Fruit fly (Drosophila melanogaster): Measurements from ENCODE around the gene Cyp305a1.

Gene Cyp305a1

dm6 chr3L:19807103-19807502 lies 6.0 kb downstream of the Cyp305a1 start, which contains the start of the genes CG14104 and Kap-alpha1 (continued):
- TF ChIP-seq CG14050 (GFP tag; IDR thresholded peaks at IDR 0.05) (no peak), cg (GFP tag; optimal IDR thresholded peaks at IDR 0.05) (peak; percentile 92), PHDP (tag; optimal IDR thresholded peaks at IDR 0.05) (no peak), MBD-R2 (GFP tag; IDR thresholded peaks at IDR 0.05) (peak; percentile 88), trem (tag; optimal IDR thresholded peaks at IDR 0.05) (peak; percentile 52), Dll (GFP tag; IDR thresholded peaks at IDR 0.05; ENCODE audit: partially characterized antibody) (peak; percentile 73; the same call in 3 of the 4 replicates), CG17186 (GFP tag; optimal IDR thresholded peaks at IDR 0.05) (peak; percentile 30), zen (tag; optimal IDR thresholded peaks at IDR 0.05) (peak; percentile 43), sna (GFP tag; IDR thresholded peaks at IDR 0.05; ENCODE audit: partially characterized antibody) (peak; percentile 57), Stat92E (GFP tag; optimal IDR thresholded peaks at IDR 0.05) (peak in 1 of 3 experiments; percentile 8), E2f2 (GFP tag; IDR thresholded peaks at IDR 0.05) (peak; percentile 48), zen2 (GFP tag; IDR thresholded peaks at IDR 0.05; ENCODE audit: partially characterized antibody) (peak; percentile 63; the same call in 1 of the 3 replicates), CG11695 (GFP tag; IDR thresholded peaks at IDR 0.05) (no peak), Bgb (GFP tag; IDR thresholded peaks at IDR 0.05; ENCODE audit: partially characterized antibody) (peak; percentile 65; the same call in 1 of the 2 replicates), dm (GFP tag; optimal IDR thresholded peaks at IDR 0.05) (peak; percentile 85), HLHmδ (GFP tag; optimal IDR thresholded peaks at IDR 0.05) (no peak), Med (GFP tag) (peak; percentile 85), CG8478 (optimal IDR thresholded peaks at IDR 0.05) (peak; percentile 67), vvl (GFP tag; IDR thresholded peaks at IDR 0.05) (0 out of 2 replicates have a peak, but pooled peaks have one; percentile 20), HLH54F (GFP tag; optimal IDR thresholded peaks at IDR 0.05) (no peak), CHES-1-like (GFP tag; optimal IDR thresholded peaks at IDR 0.05) (peak; percentile 23), CG10979 (tag; optimal IDR thresholded peaks at IDR 0.05) (peak; percentile 1), Sry-δ (GFP tag; optimal IDR thresholded peaks at IDR 0.05) (peak; percentile 64), CG34376 (GFP tag; optimal IDR thresholded peaks at IDR 0.05) (no peak), stwl (tag; optimal IDR thresholded peaks at IDR 0.05) (peak; percentile 56), Max (GFP tag; optimal IDR thresholded peaks at IDR 0.05) (peak; percentile 21), HmgZ (tag; optimal IDR thresholded peaks at IDR 0.05) (peak; percentile 15), Doc3 (GFP tag; IDR thresholded peaks at IDR 0.05; ENCODE audit: partially characterized antibody) (peak; percentile 64), CG14860 (GFP tag; IDR thresholded peaks at IDR 0.05; ENCODE audit: partially characterized antibody) (peak; percentile 57), CG32767 (GFP tag; IDR thresholded peaks at IDR 0.05) (peak; percentile 64), Gsc (GFP tag; IDR thresholded peaks at IDR 0.05) (no peak), Scr (GFP tag; IDR thresholded peaks at IDR 0.05; ENCODE audit: partially characterized antibody) (peak; percentile 71), CG13287 (GFP tag; IDR thresholded peaks at IDR 0.05; ENCODE audit: partially characterized antibody) (peak; percentile 79), trh (GFP tag; optimal IDR thresholded peaks at IDR 0.05) (no peak), MESR4 (GFP tag; optimal IDR thresholded peaks at IDR 0.05) (peak; percentile 96), CG15479 (GFP tag; optimal IDR thresholded peaks at IDR 0.05) (peak; percentile 61), shn (GFP tag; optimal IDR thresholded peaks at IDR 0.05) (no peak), pzg (GFP tag; optimal IDR thresholded peaks at IDR 0.05) (peak; percentile 55), bbx (GFP tag; IDR thresholded peaks at IDR 0.05; ENCODE audit: partially characterized antibody) (peak; percentile 77), Opbp (GFP tag; IDR thresholded peaks at IDR 0.05; ENCODE audit: partially characterized antibody) (peak; percentile 66; the same call in 2 of the 3 replicates), gcm (GFP tag; optimal IDR thresholded peaks at IDR 0.05) (peak; percentile 63), CG16813 (GFP tag; IDR thresholded peaks at IDR 0.05; ENCODE audit: partially characterized antibody) (peak; percentile 63), YL-1 (GFP tag; optimal IDR thresholded peaks at IDR 0.05) (peak; percentile 57), pho (GFP tag; optimal IDR thresholded peaks at IDR 0.05) (no peak), knrl (GFP tag; IDR thresholded peaks at IDR 0.05; ENCODE audit: partially characterized antibody) (peak; percentile 71), cas (GFP tag; IDR thresholded peaks at IDR 0.05) (0 out of 2 replicates have a peak, but pooled peaks have one; percentile 8), CG12155 (GFP tag; optimal IDR thresholded peaks at IDR 0.05) (peak; percentile 9), CG32532 (GFP tag; IDR thresholded peaks at IDR 0.05) (no peak), CG17612 (GFP tag; IDR thresholded peaks at IDR 0.05) (no peak)
